Fruit fly (Drosophila melanogaster) whole organism, embryonic: ENCODE data around the gene CG5191.

Source experiments
- Bgb ChIP-seq: fragments of 200-800 bp; sonication (Bioruptor generic); IDR thresholded peaks from 2 replicates; pipeline ENCODE4 v1.3.6; 2022; ENCODE audit warnings: missing biosample characterization, missing genetic modification characterization; ENCODE audit not compliant: partially characterized antibody
- CG12104 ChIP-seq: fragments of 200-800 bp; sonication (Bioruptor generic); optimal IDR thresholded peaks from 3 replicates; lab custom pipeline; 2016; ENCODE audit warnings: missing biosample characterization, missing genetic modification characterization
- CG13894 ChIP-seq: fragments of 200-800 bp; sonication (Bioruptor generic); optimal IDR thresholded peaks from 3 replicates; lab custom pipeline; 2018; ENCODE audit warnings: missing biosample characterization, mild to moderate bottlenecking, missing genetic modification characterization, moderate library complexity
- CG14441 ChIP-seq: fragments of 200-800 bp; sonication (Bioruptor generic); IDR thresholded peaks from 2 replicates; pipeline ENCODE4 v1.3.6; 2022; ENCODE audit warnings: missing biosample characterization, missing genetic modification characterization
- CG15696 ChIP-seq: fragments of 200-800 bp; sonication (Bioruptor generic); optimal IDR thresholded peaks from 2 replicates; lab custom pipeline; 2019; ENCODE audit warnings: missing biosample characterization, mild to moderate bottlenecking, missing genetic modification characterization, moderate library complexity
- CG1602 ChIP-seq: fragments of 200-800 bp; sonication (Bioruptor generic); optimal IDR thresholded peaks from 3 replicates; lab custom pipeline; 2016; ENCODE audit warnings: missing biosample characterization, missing genetic modification characterization
- CG16863 ChIP-seq: fragments of 200-800 bp; sonication (Bioruptor generic); optimal IDR thresholded peaks from 3 replicates; lab custom pipeline; 2016; ENCODE audit warnings: missing biosample characterization, missing genetic modification characterization
- CG17359 ChIP-seq: fragments of 200-800 bp; sonication (Bioruptor generic); optimal IDR thresholded peaks from 3 replicates; lab custom pipeline; 2018; ENCODE audit warnings: missing biosample characterization, mild to moderate bottlenecking, missing genetic modification characterization, moderate library complexity
- CG17802 ChIP-seq: fragments of 200-800 bp; sonication (Bioruptor generic); optimal IDR thresholded peaks from 2 replicates; lab custom pipeline; 2018; ENCODE audit warnings: missing biosample characterization, mild to moderate bottlenecking, missing genetic modification characterization, moderate library complexity
- CG18476 ChIP-seq: fragments of 200-800 bp; sonication (Bioruptor generic); optimal IDR thresholded peaks from 2 replicates; lab custom pipeline; 2016; ENCODE audit warnings: missing biosample characterization, mild to moderate bottlenecking, missing genetic modification characterization
- CG2678 ChIP-seq: fragments of 200-800 bp; sonication (Bioruptor generic); optimal IDR thresholded peaks from 3 replicates; lab custom pipeline; 2019; ENCODE audit warnings: missing biosample characterization, mild to moderate bottlenecking, missing genetic modification characterization, moderate library complexity
- CG2889 ChIP-seq: fragments of 200-800 bp; sonication (Bioruptor generic); IDR thresholded peaks from 3 replicates; pipeline ENCODE4 v1.3.6; 2022; ENCODE audit warnings: missing biosample characterization, missing genetic modification characterization
- CG33213 ChIP-seq: fragments of 200-800 bp; sonication (Bioruptor generic); optimal IDR thresholded peaks from 3 replicates; lab custom pipeline; 2016; ENCODE audit warnings: missing biosample characterization, missing genetic modification characterization
- CG4424 ChIP-seq: fragments of 200-800 bp; sonication (Bioruptor generic); optimal IDR thresholded peaks from 3 replicates; lab custom pipeline; 2016; ENCODE audit warnings: missing biosample characterization, missing genetic modification characterization
- CG5953 ChIP-seq: fragments of 200-800 bp; sonication (Bioruptor generic); IDR thresholded peaks from 2 replicates; pipeline ENCODE4 v1.3.6; 2022; ENCODE audit warnings: missing biosample characterization, missing genetic modification characterization
- CG6254 ChIP-seq: fragments of 200-800 bp; sonication (Bioruptor generic); optimal IDR thresholded peaks from 3 replicates; lab custom pipeline; 2017; ENCODE audit warnings: mild to moderate bottlenecking, missing biosample characterization, missing genetic modification reagents, missing genetic modification characterization
- CG8388 ChIP-seq: fragments of 200-800 bp; sonication (Bioruptor generic); optimal IDR thresholded peaks from 2 replicates; lab custom pipeline; 2019; ENCODE audit warnings: missing biosample characterization, mild to moderate bottlenecking, missing genetic modification characterization, moderate library complexity
- CHES-1-like ChIP-seq: fragments of 200-800 bp; sonication (Bioruptor generic); optimal IDR thresholded peaks from 2 replicates; lab custom pipeline; 2016; ENCODE audit warnings: missing biosample characterization, missing genetic modification characterization
- CrebB ChIP-seq: fragments of 200-800 bp; sonication (Bioruptor generic); optimal IDR thresholded peaks from 3 replicates; lab custom pipeline; 2018; ENCODE audit warnings: missing biosample characterization, mild to moderate bottlenecking, missing genetic modification characterization
- D19A ChIP-seq: fragments of 200-800 bp; optimal IDR thresholded peaks from 3 replicates; lab custom pipeline; 2019; ENCODE audit warnings: missing biosample characterization, mild to moderate bottlenecking, missing genetic modification characterization, moderate library complexity
- Dad ChIP-seq: fragments of 200-800 bp; sonication (Bioruptor generic); optimal IDR thresholded peaks from 3 replicates; lab custom pipeline; 2016; ENCODE audit warnings: missing biosample characterization, missing genetic modification characterization
- Dek ChIP-seq: fragments of 200-800 bp; sonication (Bioruptor generic); optimal IDR thresholded peaks from 3 replicates; lab custom pipeline; 2019; ENCODE audit warnings: missing biosample characterization, mild to moderate bottlenecking, missing genetic modification characterization, moderate library complexity
- Dp ChIP-seq: fragments of 200-800 bp; sonication (Bioruptor generic); optimal IDR thresholded peaks from 2 replicates; lab custom pipeline; 2018; ENCODE audit warnings: missing biosample characterization, mild to moderate bottlenecking, missing genetic modification characterization, moderate library complexity
- HLH3B ChIP-seq: fragments of 200-800 bp; sonication (Bioruptor generic); IDR thresholded peaks from 2 replicates; pipeline ENCODE4 v1.3.6; 2022; ENCODE audit warnings: missing biosample characterization, missing genetic modification characterization
- Hr51 ChIP-seq, 2 experiments: fragments of 200-800 bp; sonication (Bioruptor generic); optimal IDR thresholded peaks; 2 replicates in 1 of 2; 3 replicates in 1 of 2; lab custom pipeline; 2016 to 2018; ENCODE audit warnings: missing biosample characterization in 2 of 2, missing genetic modification characterization in 2 of 2, mild to moderate bottlenecking in 1 of 2, moderate library complexity in 1 of 2
- Hsf ChIP-seq: fragments of 200-800 bp; sonication (Bioruptor generic); optimal IDR thresholded peaks from 3 replicates; lab custom pipeline; 2016; ENCODE audit warnings: missing biosample characterization, missing genetic modification characterization
- Lpt ChIP-seq: fragments of >200 bp; optimal IDR thresholded peaks from 2 replicates; lab custom pipeline; 2018; ENCODE audit warnings: missing biosample characterization, missing genetic modification characterization
- Side ChIP-seq: fragments of 200-800 bp; sonication (Bioruptor generic); optimal IDR thresholded peaks from 2 replicates; lab custom pipeline; 2016; ENCODE audit warnings: missing biosample characterization, missing genetic modification characterization
- Sox102F ChIP-seq: fragments of 200-800 bp; sonication (Bioruptor generic); optimal IDR thresholded peaks from 2 replicates; lab custom pipeline; 2018; ENCODE audit warnings: missing biosample characterization, mild to moderate bottlenecking, missing genetic modification characterization, moderate library complexity
- ara ChIP-seq: fragments of 200-800 bp; sonication (Bioruptor generic); IDR thresholded peaks from 2 replicates; pipeline ENCODE4 v1.3.6; 2022; ENCODE audit warnings: missing biosample characterization, missing genetic modification characterization
- bowl ChIP-seq: fragments of 200-800 bp; sonication (Bioruptor generic); IDR thresholded peaks from 2 replicates; pipeline ENCODE4 v1.3.6; 2022; ENCODE audit warnings: missing biosample characterization, missing genetic modification characterization
- bsh ChIP-seq, 2 experiments: fragments of 200-800 bp; sonication (Bioruptor generic); optimal IDR thresholded peaks; 2 replicates each; lab custom pipeline; 2017 to 2018; ENCODE audit warnings: mild to moderate bottlenecking in 2 of 2, missing biosample characterization in 2 of 2, missing genetic modification characterization in 2 of 2, moderate library complexity in 1 of 2
- btn ChIP-seq: fragments of 200-800 bp; sonication (Bioruptor generic); optimal IDR thresholded peaks from 2 replicates; lab custom pipeline; 2016; ENCODE audit warnings: missing biosample characterization, missing genetic modification characterization
- cad ChIP-seq: fragments of >200 bp; optimal IDR thresholded peaks from 2 replicates; lab custom pipeline; 2017; ENCODE audit warnings: missing biosample characterization, missing genetic modification characterization
- fd102C ChIP-seq: fragments of 200-800 bp; sonication (Bioruptor generic); optimal IDR thresholded peaks from 2 replicates; lab custom pipeline; 2018; ENCODE audit warnings: missing biosample characterization, mild to moderate bottlenecking, missing genetic modification characterization, moderate library complexity
- fd96Cb ChIP-seq: fragments of 200-800 bp; sonication (Bioruptor generic); optimal IDR thresholded peaks from 2 replicates; lab custom pipeline; 2018; ENCODE audit warnings: missing biosample characterization, mild to moderate bottlenecking, missing genetic modification characterization, moderate library complexity
- gsb-n ChIP-seq: fragments of 200-800 bp; sonication (Bioruptor generic); optimal IDR thresholded peaks from 3 replicates; lab custom pipeline; 2018; ENCODE audit warnings: missing biosample characterization, mild to moderate bottlenecking, missing genetic modification characterization
- hkb ChIP-seq, 2 experiments: fragments of 200-800 bp in 1 of 2; fragments of >200 bp in 1 of 2; sonication (Bioruptor generic) in 1 of 2; IDR thresholded peaks in 1 of 2; optimal IDR thresholded peaks in 1 of 2; 2 replicates each; pipeline versions ENCODE4 v1.3.6 to Lab custom; 2017 to 2022; ENCODE audit warnings: missing biosample characterization in 1 of 2, missing genetic modification characterization in 1 of 2
- klu ChIP-seq: fragments of 200-800 bp; sonication (Bioruptor generic); IDR thresholded peaks from 2 replicates; pipeline ENCODE4 v1.3.6; 2022; ENCODE audit warnings: missing biosample characterization, missing genetic modification characterization
- lab ChIP-seq: fragments of 200-800 bp; sonication (Bioruptor generic); optimal IDR thresholded peaks from 3 replicates; lab custom pipeline; 2017; ENCODE audit warnings: missing biosample characterization, missing genetic modification characterization, mild to moderate bottlenecking, moderate library complexity, missing genetic modification reagents
- nmo ChIP-seq: fragments of 200-800 bp; sonication (Bioruptor generic); optimal IDR thresholded peaks from 2 replicates; lab custom pipeline; 2018; ENCODE audit warnings: missing biosample characterization, mild to moderate bottlenecking, missing genetic modification characterization, moderate library complexity
- oc ChIP-seq: fragments of 200-800 bp; sonication (Bioruptor generic); optimal IDR thresholded peaks from 2 replicates; lab custom pipeline; 2018; ENCODE audit warnings: missing biosample characterization, mild to moderate bottlenecking, missing genetic modification characterization, moderate library complexity
- repo ChIP-seq: fragments of 200-800 bp; sonication (Bioruptor generic); optimal IDR thresholded peaks from 2 replicates; lab custom pipeline; 2016; ENCODE audit warnings: missing biosample characterization, missing genetic modification characterization
- schlank ChIP-seq: fragments of 200-800 bp; sonication (Bioruptor generic); optimal IDR thresholded peaks from 2 replicates; lab custom pipeline; 2018; ENCODE audit warnings: missing biosample characterization, mild to moderate bottlenecking, missing genetic modification characterization
- seq ChIP-seq: fragments of 200-800 bp; sonication (Bioruptor generic); IDR thresholded peaks from 2 replicates; pipeline ENCODE4 v1.3.6; 2022; ENCODE audit warnings: missing biosample characterization, missing genetic modification characterization
- tgo ChIP-seq: fragments of 200-800 bp; sonication (Bioruptor generic); IDR thresholded peaks from 3 replicates; pipeline ENCODE4 v1.3.6; 2022; ENCODE audit warnings: missing biosample characterization, missing genetic modification characterization
- tna ChIP-seq: fragments of 200-800 bp; sonication (Bioruptor generic); IDR thresholded peaks from 2 replicates; pipeline ENCODE4 v1.3.6; 2022; ENCODE audit warnings: missing biosample characterization, missing genetic modification characterization; ENCODE audit not compliant: partially characterized antibody
- wor ChIP-seq: fragments of 200-800 bp; sonication (Bioruptor generic); IDR thresholded peaks from 2 replicates; pipeline ENCODE4 v1.3.6; 2022; ENCODE audit warnings: missing biosample characterization, missing genetic modification characterization

CG5191 gene

DNA sequence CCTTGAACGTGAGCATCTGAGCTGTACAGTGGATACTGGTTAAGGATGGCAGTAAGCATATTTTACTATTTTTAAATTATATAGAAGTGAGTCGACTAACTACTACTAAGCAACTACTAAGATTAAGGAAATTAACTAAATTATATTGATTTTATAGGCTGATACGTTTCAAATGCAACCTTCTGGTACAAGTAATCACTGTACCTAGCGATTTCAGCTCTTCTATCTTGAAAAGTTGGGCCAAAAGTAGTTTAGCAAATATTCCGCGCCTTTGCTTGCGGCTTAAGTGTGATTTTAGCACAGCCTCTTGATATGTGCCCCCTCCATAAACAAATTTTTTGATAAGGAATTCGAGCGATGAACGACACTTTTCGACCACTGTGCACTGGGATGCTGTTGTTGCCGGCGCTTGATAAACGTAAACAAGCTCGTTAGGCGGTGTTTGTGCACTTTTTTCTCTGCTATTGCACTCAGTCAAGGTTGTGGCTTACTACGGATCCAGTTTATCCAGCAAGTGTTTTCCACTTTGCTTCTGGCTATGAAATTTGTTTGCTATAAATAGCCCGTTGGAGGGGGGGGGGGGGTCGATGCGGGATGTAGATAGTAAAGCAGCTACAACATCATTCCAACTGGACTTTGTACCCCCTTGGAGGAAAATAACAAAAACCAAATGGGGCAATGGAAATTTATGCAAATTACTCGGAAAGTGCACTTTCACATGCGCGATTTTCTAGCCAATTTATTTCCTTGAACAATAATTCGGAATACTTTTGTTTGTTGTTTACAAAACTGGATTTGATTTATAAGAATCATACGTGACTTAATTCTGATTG lies 4.2 kb upstream of the CG5191 start (continued):
- TF ChIP-seq btn = no peak
- TF ChIP-seq hkb (optimal IDR thresholded peaks at IDR 0.05; lab: Kevin White, UChicago) = no peak
- TF ChIP-seq hkb (GFP tag; IDR thresholded peaks at IDR 0.05; lab: Robert Waterston, UW) = peak; percentile 75
- TF ChIP-seq Bgb (GFP tag; lab: Robert Waterston, UW) = no peak
- peak; percentile 11 for TF ChIP-seq fd96Cb
- TF ChIP-seq repo = no peak
- peak; percentile 29 for TF ChIP-seq CG6254 (GFP tag; lab: Kevin White, UChicago)
- TF ChIP-seq Side (GFP tag; lab: Kevin White, UChicago) = no peak
- no peak for TF ChIP-seq CG13894 (tag; lab: Kevin White, UChicago)
- peak; percentile 71 for TF ChIP-seq CG18476
- TF ChIP-seq D19A = peak; percentile 40
- no peak for TF ChIP-seq Dp (GFP tag; lab: Kevin White, UChicago)
- peak; percentile 84 for TF ChIP-seq HLH3B (GFP tag; lab: Robert Waterston, UW)
- TF ChIP-seq seq (GFP tag; lab: Robert Waterston, UW) = peak; percentile 65
- peak; percentile 83 for TF ChIP-seq tgo (GFP tag; lab: Robert Waterston, UW)
- TF ChIP-seq gsb-n (tag; lab: Kevin White, UChicago) = no peak
- peak; percentile 49 for TF ChIP-seq CG4424 (GFP tag; lab: Kevin White, UChicago)
- no peak for TF ChIP-seq Lpt
- peak; percentile 89 for TF ChIP-seq CG14441
- no peak for TF ChIP-seq CG12104
- TF ChIP-seq schlank (tag; lab: Kevin White, UChicago) = no peak
- peak; percentile 53 for TF ChIP-seq Dek (tag; lab: Kevin White, UChicago)
- 0 out of 3 replicates have a peak, but pooled peaks have one; percentile 33 for TF ChIP-seq CG2889 (GFP tag; lab: Robert Waterston, UW)
- no peak for TF ChIP-seq CG16863 (GFP tag; lab: Kevin White, UChicago)
- peak; percentile 64 for TF ChIP-seq nmo (GFP tag; lab: Kevin White, UChicago)
- peak; percentile 70 for TF ChIP-seq ara (GFP tag; lab: Robert Waterston, UW)
- TF ChIP-seq bsh (GFP tag; optimal IDR thresholded peaks at IDR 0.05; lab: Kevin White, UChicago) = peak; percentile 15 to 78
- no peak for TF ChIP-seq CG17802 (tag; lab: Kevin White, UChicago)
- TF ChIP-seq fd102C (GFP tag; lab: Kevin White, UChicago) = no peak
- no peak for TF ChIP-seq CrebB (tag; lab: Kevin White, UChicago)
- no peak for TF ChIP-seq cad (GFP tag; lab: Kevin White, UChicago)
- no peak for TF ChIP-seq Dad (GFP tag; lab: Kevin White, UChicago)
- TF ChIP-seq CG5953 = 0 out of 2 replicates have a peak, but pooled peaks have one; percentile 34
- TF ChIP-seq CG8388 (GFP tag; lab: Kevin White, UChicago) = no peak
- no peak for TF ChIP-seq wor (GFP tag; lab: Robert Waterston, UW)
- peak; percentile 20 for TF ChIP-seq CG33213 (GFP tag; lab: Kevin White, UChicago)
- peak; percentile 47 for TF ChIP-seq Sox102F (GFP tag; lab: Kevin White, UChicago)
- peak; percentile 43; the same call in 1 of the 2 replicates for TF ChIP-seq bowl (GFP tag; lab: Robert Waterston, UW)
- peak; percentile 54 for TF ChIP-seq Hsf (GFP tag; lab: Kevin White, UChicago)
- TF ChIP-seq oc (tag; lab: Kevin White, UChicago) = no peak
- TF ChIP-seq CG1602 (GFP tag; lab: Kevin White, UChicago) = peak; percentile 55
- peak in 1 of 2 experiments; percentile 75 for TF ChIP-seq Hr51 (GFP tag; optimal IDR thresholded peaks at IDR 0.05; lab: Kevin White, UChicago)
- TF ChIP-seq tna (GFP tag; lab: Robert Waterston, UW) = no peak
- TF ChIP-seq CG2678 = peak; percentile 74
- TF ChIP-seq CG17359 = peak; percentile 64
- peak; percentile 11 for TF ChIP-seq CG15696 (tag; lab: Kevin White, UChicago)
- peak; percentile 76 for TF ChIP-seq klu (GFP tag; lab: Robert Waterston, UW)
- TF ChIP-seq lab (GFP tag; lab: Kevin White, UChicago) = peak; percentile 87
- TF ChIP-seq CHES-1-like (GFP tag; lab: Kevin White, UChicago) = no peak
